Worm (Caenorhabditis elegans) whole organism, L4/young adult: ENCODE results near the gene cox-16.

Source experiments
- W03F9.2 ChIP-seq: fragments of 150-350 bp; optimal IDR thresholded peaks from 2 replicates; lab custom pipeline; 2014; ENCODE audit warnings: missing biosample characterization, missing genetic modification characterization
- dao-5 ChIP-seq: sonication (generic microtip); optimal IDR thresholded peaks from 2 replicates; lab custom pipeline; 2016; ENCODE audit warnings: missing genotype, missing genetic modification characterization, moderate library complexity, missing compliant biosample characterization
- him-1 ChIP-seq: sonication (generic microtip); optimal IDR thresholded peaks from 2 replicates; lab custom pipeline; 2016; ENCODE audit warnings: missing genotype, missing genetic modification reagents, missing genetic modification characterization, missing compliant biosample characterization

DNA sequence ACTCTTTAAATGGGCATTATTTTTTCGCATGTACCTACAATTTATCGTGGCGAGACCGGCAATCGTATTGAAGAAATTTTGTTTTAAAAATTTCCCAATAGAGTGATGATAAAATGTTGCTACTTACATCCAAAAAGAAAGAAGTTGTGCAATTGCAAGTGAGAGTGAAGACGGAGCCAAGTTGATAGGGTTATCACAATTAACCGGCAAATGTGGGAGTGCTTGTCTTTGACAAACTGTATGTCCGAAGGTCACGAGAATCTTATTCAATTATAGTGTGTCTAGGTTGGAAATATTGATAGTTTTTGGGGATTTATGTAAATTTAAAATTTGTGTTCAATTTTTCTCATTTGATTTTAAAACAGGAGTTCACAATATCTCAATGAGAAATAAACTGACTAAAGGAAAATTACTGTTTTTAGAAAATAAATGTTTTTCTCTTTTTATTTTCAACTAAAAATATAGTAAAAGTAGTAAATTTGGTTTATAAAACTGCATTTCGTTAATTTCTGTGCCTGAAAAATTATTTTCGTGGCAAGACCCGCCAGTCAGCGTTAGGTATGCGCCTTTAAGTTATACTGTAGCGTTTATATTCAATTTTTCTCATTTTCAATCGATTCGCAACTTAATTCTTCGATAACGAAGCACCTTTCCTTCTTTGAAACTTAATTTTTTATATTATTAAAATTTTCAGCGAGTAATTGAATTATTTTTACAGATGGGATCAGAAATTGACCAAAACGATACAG lies 22.2 kb downstream of the cox-16 start, which contains the start of the genes hpo-15 and mms-19:
- no peak for TF ChIP-seq W03F9.2 (tag; lab: Kevin White, UChicago)
- no peak for TF ChIP-seq dao-5 (tag; lab: Kevin White, UChicago)
- TF ChIP-seq him-1 (tag; lab: Kevin White, UChicago): no peak
